Worm (Caenorhabditis elegans) whole organism, young adult: ENCODE measurements around the gene str-162.

Experiments
- B0035.1 ChIP-seq: sonication (generic microtip); optimal IDR thresholded peaks from 2 replicates; lab custom pipeline; 2016; ENCODE audit warnings: missing genetic modification characterization, mild to moderate bottlenecking, missing compliant biosample characterization, missing genotype, missing genetic modification reagents
- F33H1.4 ChIP-seq: fragments of 200-800 bp; sonication (Bioruptor generic); IDR thresholded peaks from 2 replicates; pipeline ENCODE4 v1.3.6; 2022; ENCODE audit warnings: missing genetic modification reagents, missing genetic modification characterization, missing compliant biosample characterization
- F49E8.2 ChIP-seq: sonication (generic microtip); optimal IDR thresholded peaks from 3 replicates; lab custom pipeline; 2017; ENCODE audit warnings: missing genetic modification characterization, mild to moderate bottlenecking, missing compliant biosample characterization, antibody characterized with exemption, moderate library complexity; ENCODE audit not compliant: insufficient read depth
- F52B5.7 ChIP-seq: sonication (generic microtip); optimal IDR thresholded peaks from 2 replicates; lab custom pipeline; 2016; ENCODE audit warnings: mild to moderate bottlenecking, missing genetic modification characterization, missing compliant biosample characterization
- F57A8.1 ChIP-seq: fragments of 200-800 bp; sonication (Bioruptor generic); optimal IDR thresholded peaks from 2 replicates; lab custom pipeline; 2018; ENCODE audit warnings: mild to moderate bottlenecking, missing genetic modification characterization, moderate library complexity, missing compliant biosample characterization
- T26A5.8 ChIP-seq: sonication (generic microtip); optimal IDR thresholded peaks from 2 replicates; lab custom pipeline; 2016; ENCODE audit warnings: missing genetic modification characterization, missing compliant biosample characterization
- Y56A3A.18 ChIP-seq: fragments of 200-800 bp; sonication (Bioruptor generic); IDR thresholded peaks from 2 replicates; pipeline ENCODE4 v1.3.6; 2022; ENCODE audit warnings: missing genetic modification reagents, missing genetic modification characterization, missing compliant biosample characterization
- Y67H2A.10 ChIP-seq: fragments of 200-800 bp; sonication (Bioruptor generic); conservative IDR thresholded peaks from 2 replicates; pipeline ENCODE4 v1.3.6; 2022; ENCODE audit warnings: missing genetic modification reagents, missing genetic modification characterization, missing compliant biosample characterization
- Y95B8A.8 ChIP-seq: fragments of 200-800 bp; sonication (Bioruptor generic); IDR thresholded peaks from 2 replicates; pipeline ENCODE4 v1.3.6; 2022; ENCODE audit warnings: missing genetic modification reagents, missing genetic modification characterization, missing compliant biosample characterization
- akir-1 ChIP-seq: fragments of 200-800 bp; sonication (Bioruptor generic); optimal IDR thresholded peaks from 2 replicates; lab custom pipeline; 2018; ENCODE audit warnings: mild to moderate bottlenecking, missing genetic modification characterization, moderate library complexity, missing compliant biosample characterization
- aptf-2 ChIP-seq: fragments of 200-800 bp; sonication (Bioruptor generic); conservative IDR thresholded peaks from 2 replicates; pipeline ENCODE4 v1.3.6; 2022; ENCODE audit warnings: missing genetic modification reagents, missing genetic modification characterization, missing compliant biosample characterization
- aptf-3 ChIP-seq: fragments of 200-800 bp; sonication (Bioruptor generic); IDR thresholded peaks from 2 replicates; pipeline ENCODE4 v1.3.6; 2022; ENCODE audit warnings: missing genetic modification characterization, missing compliant biosample characterization
- attf-3 ChIP-seq: fragments of 200-800 bp; sonication (Bioruptor generic); conservative IDR thresholded peaks from 2 replicates; pipeline ENCODE4 v1.3.6; 2022; ENCODE audit warnings: missing genetic modification reagents, missing genetic modification characterization, missing compliant biosample characterization
- ceh-91 ChIP-seq: fragments of 200-800 bp; sonication (Bioruptor generic); IDR thresholded peaks from 2 replicates; pipeline ENCODE4 v1.3.6; 2022; ENCODE audit warnings: missing genetic modification reagents, missing genetic modification characterization, missing compliant biosample characterization
- chd-7 ChIP-seq: sonication (generic microtip); optimal IDR thresholded peaks from 2 replicates; lab custom pipeline; 2016; ENCODE audit warnings: mild to moderate bottlenecking, missing genetic modification characterization, moderate library complexity, missing compliant biosample characterization
- die-1 ChIP-seq: sonication (generic microtip); optimal IDR thresholded peaks from 2 replicates; lab custom pipeline; 2016; ENCODE audit warnings: missing genotype, mild to moderate bottlenecking, missing genetic modification characterization, missing compliant biosample characterization
- dpff-1 ChIP-seq: sonication (generic microtip); optimal IDR thresholded peaks from 2 replicates; lab custom pipeline; 2017; ENCODE audit warnings: mild to moderate bottlenecking, missing genetic modification characterization, missing compliant biosample characterization
- dpl-1 ChIP-seq: fragments of 150-350 bp; optimal IDR thresholded peaks from 2 replicates; lab custom pipeline; 2014; ENCODE audit warnings: missing biosample characterization, missing genetic modification reagents, missing genetic modification characterization
- egl-44 ChIP-seq: fragments of 200-800 bp; sonication (Bioruptor generic); IDR thresholded peaks from 2 replicates; pipeline ENCODE4 v1.3.6; 2022; ENCODE audit warnings: missing genetic modification reagents, missing genetic modification characterization, missing compliant biosample characterization
- ets-4 ChIP-seq: fragments of 200-800 bp; sonication (Bioruptor generic); optimal IDR thresholded peaks from 2 replicates; lab custom pipeline; 2018; ENCODE audit warnings: mild to moderate bottlenecking, missing genetic modification characterization, missing compliant biosample characterization
- him-1 ChIP-seq: sonication (generic microtip); optimal IDR thresholded peaks from 2 replicates; lab custom pipeline; 2016; ENCODE audit warnings: missing genotype, missing genetic modification reagents, missing genetic modification characterization, missing compliant biosample characterization
- hlh-12 ChIP-seq: sonication (generic microtip); optimal IDR thresholded peaks from 2 replicates; lab custom pipeline; 2016; ENCODE audit warnings: missing genetic modification characterization, missing compliant biosample characterization
- hrde-1 ChIP-seq: sonication (generic microtip); optimal IDR thresholded peaks from 2 replicates; lab custom pipeline; 2016; ENCODE audit warnings: missing genetic modification characterization, mild to moderate bottlenecking, missing compliant biosample characterization, moderate library complexity, missing genotype, missing genetic modification reagents, borderline replicate concordance
- lsy-27 ChIP-seq: sonication (generic microtip); optimal IDR thresholded peaks from 2 replicates; lab custom pipeline; 2017; ENCODE audit warnings: missing genetic modification characterization, mild to moderate bottlenecking, missing compliant biosample characterization, antibody characterized with exemption, missing genotype, borderline replicate concordance; ENCODE audit not compliant: insufficient read depth
- mcd-1 ChIP-seq: fragments of 200-800 bp; sonication (Bioruptor generic); IDR thresholded peaks from 2 replicates; pipeline ENCODE4 v1.3.6; 2022; ENCODE audit warnings: missing genetic modification reagents, missing genetic modification characterization, missing compliant biosample characterization
- mel-28 ChIP-seq: sonication (generic microtip); optimal IDR thresholded peaks from 2 replicates; lab custom pipeline; 2016; ENCODE audit warnings: borderline replicate concordance, mild to moderate bottlenecking, missing genetic modification characterization, missing compliant biosample characterization
- nfya-2 ChIP-seq: fragments of 200-800 bp; sonication (Bioruptor generic); IDR thresholded peaks from 2 replicates; pipeline ENCODE4 v1.3.6; 2022; ENCODE audit warnings: missing genetic modification reagents, missing genetic modification characterization, missing compliant biosample characterization
- nhr-179 ChIP-seq: sonication (generic microtip); optimal IDR thresholded peaks from 2 replicates; lab custom pipeline; 2016; ENCODE audit warnings: mild to moderate bottlenecking, missing genetic modification characterization, missing compliant biosample characterization
- nhr-27 ChIP-seq: fragments of 200-800 bp; sonication (Bioruptor generic); optimal IDR thresholded peaks from 2 replicates; lab custom pipeline; 2018; ENCODE audit warnings: mild to moderate bottlenecking, missing genetic modification characterization, moderate library complexity, missing compliant biosample characterization
- nhr-80 ChIP-seq: sonication (generic microtip); optimal IDR thresholded peaks from 2 replicates; lab custom pipeline; 2016; ENCODE audit warnings: missing genetic modification characterization, missing compliant biosample characterization
- pha-4 ChIP-seq: fragments of 150-350 bp; sonication (generic microtip); optimal IDR thresholded peaks from 2 replicates; lab custom pipeline; 2014; ENCODE audit warnings: missing biosample characterization, missing genetic modification reagents, missing genetic modification characterization
- repo-1 ChIP-seq: sonication (generic microtip); optimal IDR thresholded peaks from 2 replicates; lab custom pipeline; 2017; ENCODE audit warnings: mild to moderate bottlenecking, missing genetic modification characterization, missing compliant biosample characterization
- snpc-1.3 ChIP-seq: sonication (generic microtip); optimal IDR thresholded peaks from 2 replicates; lab custom pipeline; 2017; ENCODE audit warnings: missing genetic modification characterization, mild to moderate bottlenecking, missing compliant biosample characterization, antibody characterized with exemption, moderate library complexity, missing genotype, missing genetic modification reagents; ENCODE audit not compliant: insufficient read depth
- snpc-4 ChIP-seq, 5 experiments: fragments of 150-350 bp in 1 of 5; sonication (generic microtip) in 4 of 5; optimal IDR thresholded peaks; 2 replicates each; lab custom pipeline; 2014 to 2018; ENCODE audit warnings: missing genetic modification characterization in 5 of 5, missing biosample characterization in 3 of 5, antibody characterized with exemption in 2 of 5, mild to moderate bottlenecking in 2 of 5, missing compliant biosample characterization in 2 of 5, missing genotype in 2 of 5, moderate library complexity in 2 of 5, missing genetic modification reagents in 1 of 5
- tlf-1 ChIP-seq: fragments of 200-800 bp; sonication (Bioruptor generic); optimal IDR thresholded peaks from 2 replicates; lab custom pipeline; 2018; ENCODE audit warnings: mild to moderate bottlenecking, missing genetic modification characterization, missing compliant biosample characterization
- unc-130 ChIP-seq: sonication (generic microtip); optimal IDR thresholded peaks from 2 replicates; lab custom pipeline; 2016; ENCODE audit warnings: missing genetic modification reagents, missing genetic modification characterization, missing compliant biosample characterization
- unc-62 ChIP-seq: fragments of 150-350 bp; optimal IDR thresholded peaks from 2 replicates; lab custom pipeline; 2014; ENCODE audit warnings: missing biosample characterization, missing genetic modification reagents, missing genetic modification characterization
- ztf-26 ChIP-seq: sonication (generic microtip); optimal IDR thresholded peaks from 2 replicates; lab custom pipeline; 2017; ENCODE audit warnings: missing genetic modification characterization, missing compliant biosample characterization
- ztf-28 ChIP-seq: fragments of 200-800 bp; sonication (Bioruptor generic); IDR thresholded peaks from 2 replicates; pipeline ENCODE4 v1.3.6; 2022; ENCODE audit warnings: missing genetic modification reagents, missing genetic modification characterization, missing compliant biosample characterization
- ztf-3 ChIP-seq: fragments of 200-800 bp; sonication (Bioruptor generic); optimal IDR thresholded peaks from 2 replicates; lab custom pipeline; 2018; ENCODE audit warnings: mild to moderate bottlenecking, missing genetic modification characterization, missing compliant biosample characterization
- ztf-6 ChIP-seq: fragments of 200-800 bp; sonication (Bioruptor generic); IDR thresholded peaks from 2 replicates; pipeline ENCODE4 v1.3.6; 2022; ENCODE audit warnings: missing genetic modification reagents, missing genetic modification characterization, missing compliant biosample characterization

The str-162 gene

ce11 chrIV:5028978-5029377 lies 36.8 kb downstream of the str-162 start, which contains the start of the genes best-6 and C09B9.2:
Gene best-6, minus strand, starts transcription at chrIV:5029078.
Gene C09B9.2, plus strand, starts transcription at chrIV:5029291.
- TF ChIP-seq nhr-27 (tag; lab: Kevin White, UChicago) = no peak
- TF ChIP-seq akir-1 (GFP tag; lab: Kevin White, UChicago) = no peak
- TF ChIP-seq mcd-1 (GFP tag; lab: Robert Waterston, UW) = no peak
- TF ChIP-seq chd-7 (tag; lab: Kevin White, UChicago) = no peak

ce11 chrIV:5031346-5031745 lies 39.2 kb downstream of the str-162 start:
- TF ChIP-seq Y56A3A.18 (GFP tag; lab: Robert Waterston, UW) (no peak), unc-62 (no peak), nhr-179 (no peak), unc-130 (no peak), hrde-1 (tag; lab: Kevin White, UChicago) (no peak), F52B5.7 (no peak), ztf-28 (GFP tag; lab: Robert Waterston, UW) (no peak), dpl-1 (GFP tag; lab: Kevin White, UChicago) (no peak), aptf-3 (GFP tag; lab: Robert Waterston, UW) (no peak), F57A8.1 (GFP tag; lab: Kevin White, UChicago) (no peak), ets-4 (GFP tag; lab: Kevin White, UChicago) (no peak)
- TF ChIP-seq, all 124 proteins: peak for 0

- no peak for TF ChIP-seq aptf-2 (GFP tag; lab: Robert Waterston, UW)
- no peak for TF ChIP-seq T26A5.8 (tag; lab: Kevin White, UChicago)
- no peak for TF ChIP-seq ztf-3 (GFP tag; lab: Kevin White, UChicago)
- no peak for TF ChIP-seq dpff-1 (tag; lab: Kevin White, UChicago)
- TF ChIP-seq akir-1 (GFP tag; lab: Kevin White, UChicago) = no peak
- TF ChIP-seq, all 124 proteins: peak for 0
These were observed 41.1 kb downstream of the str-162 start, which contains the start of gene C09B9.4 for ce11 chrIV:5033276-5033675. Gene C09B9.4, minus strand, starts transcription at chrIV:5033376.

ce11 chrIV:5037489-5037888 lies 45.3 kb downstream of the str-162 start, which contains the start of gene C09B9.1:
Gene C09B9.1, plus strand, starts transcription at chrIV:5037789.
- TF ChIP-seq snpc-1.3 (no peak), hrde-1 (tag; lab: Kevin White, UChicago) (no peak), mel-28 (tag; lab: Kevin White, UChicago) (no peak), ztf-6 (GFP tag; lab: Robert Waterston, UW) (no peak), him-1 (tag; lab: Kevin White, UChicago) (no peak), repo-1 (no peak), attf-3 (no peak), tlf-1 (GFP tag; lab: Kevin White, UChicago) (no peak), aptf-2 (GFP tag; lab: Robert Waterston, UW) (no peak)
- TF ChIP-seq, all 124 proteins: peak for 0

- TF ChIP-seq Y67H2A.10 = no peak; the same call in 1 of the 2 replicates
- TF ChIP-seq lsy-27 (tag; lab: Kevin White, UChicago) = no peak
- peak; percentile 40 for TF ChIP-seq hlh-12 (tag; lab: Kevin White, UChicago)
- TF ChIP-seq F49E8.2 (tag; lab: Kevin White, UChicago) = peak; percentile 28
- no peak for TF ChIP-seq B0035.1
- no peak for TF ChIP-seq nhr-80
- TF ChIP-seq ztf-26 (tag; lab: Kevin White, UChicago) = no peak
- no peak for TF ChIP-seq Y56A3A.18 (GFP tag; lab: Robert Waterston, UW)
- no peak for TF ChIP-seq F33H1.4 (GFP tag; lab: Robert Waterston, UW)
- peak; percentile 49 for TF ChIP-seq hrde-1 (tag; lab: Kevin White, UChicago)
- TF ChIP-seq pha-4 (tag; lab: Kevin White, UChicago) = no peak
- TF ChIP-seq snpc-4 (GFP tag; optimal IDR thresholded peaks at IDR 0.05; lab: Kevin White, UChicago) = peak; percentile 82
- TF ChIP-seq snpc-4 (tag; optimal IDR thresholded peaks at IDR 0.05; lab: Kevin White, UChicago) = peak; percentile 26 to 95 (median 92)
- TF ChIP-seq Y95B8A.8 = no peak
- TF ChIP-seq egl-44 = peak; percentile 82; the same call in 1 of the 2 replicates
- peak; percentile 86 for TF ChIP-seq die-1 (tag; lab: Kevin White, UChicago)
- TF ChIP-seq ceh-91 = no peak
- TF ChIP-seq tlf-1 (GFP tag; lab: Kevin White, UChicago) = no peak
- TF ChIP-seq nfya-2 = no peak
These were observed 46.6 kb downstream of the str-162 start for ce11 chrIV:5038744-5039143.
